Fruit fly (Drosophila melanogaster): ENCODE data around the gene CG3213.
A peak's percentile ranks its signal among the peaks of the same experiment; 100 is the strongest.

The CG3213 gene

DNA sequence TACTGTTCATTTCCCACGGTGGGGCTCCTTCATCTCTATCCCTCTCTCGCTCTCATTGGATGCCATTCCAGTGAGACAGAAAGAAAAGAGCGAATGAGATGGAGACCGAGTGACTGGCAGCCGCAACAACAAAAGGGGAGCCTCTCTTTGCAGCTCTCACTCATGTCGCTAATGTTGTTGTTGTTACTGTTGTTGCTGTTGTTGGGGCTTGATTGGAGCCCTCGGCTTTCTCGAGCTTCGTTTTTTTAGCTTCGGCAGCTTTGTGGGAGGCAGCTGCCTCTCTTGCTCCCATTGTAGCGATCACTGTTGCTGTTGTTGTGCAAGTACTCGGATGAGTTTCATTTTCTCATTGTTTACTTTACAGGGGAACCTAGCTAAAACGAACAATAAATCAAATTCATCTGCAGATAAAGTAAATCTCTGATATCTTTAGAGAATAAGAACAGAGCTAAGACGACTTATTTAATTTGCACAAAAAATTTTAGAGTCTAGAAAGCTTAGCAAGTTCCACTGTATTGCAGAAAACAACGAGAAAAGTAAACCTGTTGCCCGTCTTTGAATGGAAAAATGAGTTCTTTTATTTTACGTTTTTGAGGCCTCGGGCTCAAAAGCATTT, 14.9 kb upstream of the CG3213 start (continued):
- TF ChIP-seq lola (GFP tag; optimal IDR thresholded peaks at IDR 0.05) (peak in 1 of 3 experiments; percentile 47), nom (GFP tag; optimal IDR thresholded peaks at IDR 0.05) (peak; percentile 38), Max (GFP tag; optimal IDR thresholded peaks at IDR 0.05) (no peak), Hr51 (GFP tag; optimal IDR thresholded peaks at IDR 0.05) (peak in 1 of 2 experiments; percentile 61), CG18262 (tag; optimal IDR thresholded peaks at IDR 0.05) (peak; percentile 67), MESR4 (GFP tag; optimal IDR thresholded peaks at IDR 0.05) (no peak), gce (GFP tag; IDR thresholded peaks at IDR 0.05) (0 out of 3 replicates have a peak, but pooled peaks have one; percentile 59), sens (GFP tag) (peak; percentile 91), Side (GFP tag; optimal IDR thresholded peaks at IDR 0.05) (peak; percentile 29), CG15073 (GFP tag; optimal IDR thresholded peaks at IDR 0.05) (no peak), unc-4 (GFP tag; IDR thresholded peaks at IDR 0.05; ENCODE audit: partially characterized antibody) (no peak), Nf-YC (tag; optimal IDR thresholded peaks at IDR 0.05) (peak; percentile 87), pzg (GFP tag; optimal IDR thresholded peaks at IDR 0.05) (no peak), Gug (GFP tag; IDR thresholded peaks at IDR 0.05) (0 out of 4 replicates have a peak, but pooled peaks have one; percentile 22), emc (GFP tag; optimal IDR thresholded peaks at IDR 0.05) (no peak), CG18599 (GFP tag; optimal IDR thresholded peaks at IDR 0.05) (peak; percentile 2), en (GFP tag; optimal IDR thresholded peaks at IDR 0.05) (peak; percentile 4), Hr39 (optimal IDR thresholded peaks at IDR 0.05) (no peak), kah (GFP tag; optimal IDR thresholded peaks at IDR 0.05) (peak; percentile 29), Dref (GFP tag; IDR thresholded peaks at IDR 0.05) (no peak), CG8089 (GFP tag; optimal IDR thresholded peaks at IDR 0.05) (peak; percentile 2), CG11723 (GFP tag; optimal IDR thresholded peaks at IDR 0.05) (no peak), Atf3 (GFP tag; optimal IDR thresholded peaks at IDR 0.05) (no peak), CHES-1-like (GFP tag; optimal IDR thresholded peaks at IDR 0.05) (no peak), MBD-R2 (GFP tag; IDR thresholded peaks at IDR 0.05) (no peak), CG9727 (GFP tag; optimal IDR thresholded peaks at IDR 0.05) (peak; percentile 11), CG17829 (tag; optimal IDR thresholded peaks at IDR 0.05) (peak; percentile 45), sisA (GFP tag; IDR thresholded peaks at IDR 0.05) (peak; percentile 72), wor (GFP tag; IDR thresholded peaks at IDR 0.05) (0 out of 2 replicates have a peak, but pooled peaks have one; percentile 26), seq (GFP tag; IDR thresholded peaks at IDR 0.05) (peak; percentile 41; the same call in 1 of the 2 replicates), Ptx1 (GFP tag; IDR thresholded peaks at IDR 0.05) (peak; percentile 71), CrebB (tag; optimal IDR thresholded peaks at IDR 0.05) (no peak), vfl (GFP tag; optimal IDR thresholded peaks at IDR 0.05) (no peak), stc (GFP tag; IDR thresholded peaks at IDR 0.05) (peak; percentile 48; the same call in 1 of the 2 replicates), tll (GFP tag; optimal IDR thresholded peaks at IDR 0.05) (no peak), bab2 (GFP tag; optimal IDR thresholded peaks at IDR 0.05) (peak; percentile 32), Nf-YB (GFP tag; optimal IDR thresholded peaks at IDR 0.05) (peak; percentile 92), ato (GFP tag; IDR thresholded peaks at IDR 0.05; ENCODE audit: partially characterized antibody) (no peak), CG9215 (GFP tag; IDR thresholded peaks at IDR 0.05) (peak; percentile 42; the same call in 1 of the 2 replicates), Hmx (GFP tag; optimal IDR thresholded peaks at IDR 0.05) (no peak), CG32772 (GFP tag; IDR thresholded peaks at IDR 0.05) (peak; percentile 47; the same call in 1 of the 2 replicates), CTCF (GFP tag; optimal IDR thresholded peaks at IDR 0.05) (no peak), CG16863 (GFP tag; optimal IDR thresholded peaks at IDR 0.05) (peak; percentile 15), crp (GFP tag; optimal IDR thresholded peaks at IDR 0.05) (no peak), Med (GFP tag) (peak; percentile 89), CG15601 (tag; optimal IDR thresholded peaks at IDR 0.05) (no peak), Trl (optimal IDR thresholded peaks at IDR 0.05) (peak; percentile 66 to 67), Trl (GFP tag; optimal IDR thresholded peaks at IDR 0.05) (peak; percentile 1), CG30403 (GFP tag; optimal IDR thresholded peaks at IDR 0.05) (peak; percentile 64), TFAM (GFP tag; optimal IDR thresholded peaks at IDR 0.05) (no peak)

Measured in whole organism, embryonic.